Worm (Caenorhabditis elegans): ENCODE data around the gene del-2.

DNA sequence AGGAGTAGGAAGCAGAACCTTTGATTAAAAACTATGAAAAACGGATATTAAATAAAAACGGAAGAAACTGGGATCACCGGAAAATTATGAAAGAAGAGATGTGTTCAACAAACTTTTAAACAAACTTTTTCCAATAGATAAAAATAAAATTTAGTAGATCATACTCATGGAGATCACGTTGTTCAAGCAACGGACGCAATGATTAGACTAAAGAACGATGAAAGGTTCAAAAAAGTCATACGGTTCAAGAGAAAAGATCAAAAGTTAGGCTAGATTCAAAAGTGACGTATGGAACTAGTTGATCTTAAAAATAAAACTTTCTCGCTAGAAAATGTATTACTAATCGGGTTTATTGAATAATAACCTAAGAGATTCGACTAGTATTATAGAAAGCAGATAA is 9.7 kb downstream of the del-2 start:
- TF ChIP-seq klf-2 (GFP tag; conservative IDR thresholded peaks at IDR 0.05) (no peak), ref-1 (GFP tag; conservative IDR thresholded peaks at IDR 0.05) (no peak), flt-1 (GFP tag; IDR thresholded peaks at IDR 0.05) (no peak), med-1 (GFP tag; optimal IDR thresholded peaks at IDR 0.05; ENCODE audit: insufficient read depth) (no peak), T22C8.4 (GFP tag; IDR thresholded peaks at IDR 0.05) (no peak)
